Fruit fly (Drosophila melanogaster): ENCODE results near the gene Atet.

Atet gene

DNA sequence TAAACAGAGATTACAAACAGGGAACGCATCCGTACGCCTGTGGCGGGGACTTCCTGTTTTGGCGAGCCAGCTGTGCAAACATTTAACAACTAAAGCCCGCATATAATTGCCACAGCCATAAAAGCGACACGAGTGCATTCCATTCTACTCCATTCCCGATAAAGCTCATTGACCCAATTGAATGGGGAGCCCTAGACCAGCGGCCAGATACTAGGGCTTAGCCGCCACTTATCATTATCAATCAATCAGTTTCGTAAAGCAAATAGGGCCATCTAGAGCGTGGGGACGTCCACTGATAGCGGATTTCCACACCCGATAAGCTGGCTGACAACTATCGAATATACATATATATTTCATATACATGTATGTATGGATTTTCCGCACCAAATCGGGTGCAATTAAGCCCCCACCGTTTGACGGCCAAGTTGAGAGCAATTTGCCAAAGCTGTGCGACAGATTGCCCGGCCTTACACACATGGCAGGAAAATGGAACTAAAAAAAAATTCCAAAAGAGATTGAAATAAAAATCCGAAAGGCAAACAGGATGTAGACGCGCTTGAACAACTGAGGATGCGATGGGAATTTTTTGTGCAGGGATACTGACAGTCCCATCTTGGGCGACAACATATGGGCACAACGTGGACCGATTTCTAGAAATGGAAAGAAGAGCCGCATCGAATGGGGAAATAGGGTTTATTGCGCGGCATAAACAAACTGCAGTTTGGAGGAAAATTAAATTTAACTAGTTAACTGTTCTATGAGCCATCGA is 39.3 kb downstream of the Atet start:
- TF ChIP-seq usp (GFP tag; optimal IDR thresholded peaks at IDR 0.05), result no peak
- no peak for TF ChIP-seq CG8478 (optimal IDR thresholded peaks at IDR 0.05)
- no peak for TF ChIP-seq EcR (GFP tag; optimal IDR thresholded peaks at IDR 0.05)
- TF ChIP-seq psq (optimal IDR thresholded peaks at IDR 0.05), result no peak

DNA sequence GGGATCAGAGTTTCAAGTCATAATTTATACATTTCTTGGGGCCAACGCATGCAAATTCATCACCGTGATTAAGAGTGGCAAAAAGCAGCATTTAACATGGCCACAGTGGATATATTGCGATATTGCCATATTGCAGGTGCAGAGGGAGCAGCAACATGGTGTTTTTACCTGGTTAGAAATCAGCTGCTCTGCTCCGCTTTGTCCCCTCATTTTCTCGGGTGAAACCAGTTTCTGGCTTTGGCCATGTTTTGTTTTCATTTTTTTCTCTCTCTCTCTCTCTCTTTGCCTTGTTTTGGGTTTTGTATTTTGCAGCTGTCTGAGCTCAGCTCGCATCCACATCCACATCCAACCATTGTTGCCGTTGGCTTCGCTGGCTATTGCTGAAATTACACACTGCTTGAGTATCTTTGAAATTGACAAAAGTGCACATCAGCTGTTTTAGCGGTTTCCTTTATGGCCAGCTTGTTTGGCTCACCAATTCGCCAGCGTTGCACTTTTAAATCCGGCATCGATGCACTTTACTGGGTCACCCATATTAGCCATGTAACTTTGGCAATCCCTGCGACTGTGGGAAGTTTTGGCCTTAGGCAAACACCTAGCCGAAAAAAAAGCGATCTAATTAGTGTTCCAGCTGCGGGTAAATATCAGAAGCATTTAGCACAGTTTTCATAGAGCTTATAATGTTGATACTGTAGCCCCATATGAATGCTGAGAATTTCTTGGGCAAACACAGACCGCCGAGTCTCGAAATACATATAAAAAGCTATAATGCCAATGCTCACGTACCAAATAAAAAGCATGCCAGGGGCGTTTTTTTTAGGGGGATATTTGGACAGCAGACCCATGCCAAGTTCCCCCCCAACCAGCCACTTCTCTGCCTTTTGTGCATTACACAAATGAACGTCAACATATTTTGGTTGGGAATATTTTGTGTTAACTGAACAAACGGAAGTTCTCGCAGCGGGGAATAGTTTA is 41.6 kb downstream of the Atet start:
- TF ChIP-seq pan (optimal IDR thresholded peaks at IDR 0.05) (no peak), CG8478 (optimal IDR thresholded peaks at IDR 0.05) (no peak), psq (optimal IDR thresholded peaks at IDR 0.05) (no peak), Dll (optimal IDR thresholded peaks at IDR 0.05) (no peak), usp (GFP tag; optimal IDR thresholded peaks at IDR 0.05) (no peak), EcR (GFP tag; optimal IDR thresholded peaks at IDR 0.05) (no peak)

DNA sequence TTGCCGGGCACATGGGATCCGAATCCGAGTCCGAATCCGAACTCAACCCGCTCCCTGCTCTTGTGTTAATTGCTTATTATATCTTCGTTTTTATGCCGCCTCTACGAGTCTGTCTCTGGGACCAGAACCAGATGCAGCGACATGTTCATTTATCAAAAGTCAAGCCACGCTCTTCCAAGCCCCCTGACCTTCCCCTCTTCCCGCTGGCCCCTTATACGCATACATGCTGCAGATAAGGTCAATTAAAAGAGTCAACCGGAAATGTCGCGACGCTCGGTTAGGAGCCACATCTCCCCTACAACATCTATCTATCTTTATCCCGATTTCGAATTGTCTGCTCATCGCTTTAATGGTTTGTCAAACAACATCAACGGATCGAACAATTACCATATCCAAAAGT is 44.0 kb downstream of the Atet start:
- TF ChIP-seq Dll (optimal IDR thresholded peaks at IDR 0.05) (no peak), usp (GFP tag; optimal IDR thresholded peaks at IDR 0.05) (no peak), CG8478 (optimal IDR thresholded peaks at IDR 0.05) (no peak), psq (optimal IDR thresholded peaks at IDR 0.05) (no peak), EcR (GFP tag; optimal IDR thresholded peaks at IDR 0.05) (no peak), pan (optimal IDR thresholded peaks at IDR 0.05) (no peak)

DNA sequence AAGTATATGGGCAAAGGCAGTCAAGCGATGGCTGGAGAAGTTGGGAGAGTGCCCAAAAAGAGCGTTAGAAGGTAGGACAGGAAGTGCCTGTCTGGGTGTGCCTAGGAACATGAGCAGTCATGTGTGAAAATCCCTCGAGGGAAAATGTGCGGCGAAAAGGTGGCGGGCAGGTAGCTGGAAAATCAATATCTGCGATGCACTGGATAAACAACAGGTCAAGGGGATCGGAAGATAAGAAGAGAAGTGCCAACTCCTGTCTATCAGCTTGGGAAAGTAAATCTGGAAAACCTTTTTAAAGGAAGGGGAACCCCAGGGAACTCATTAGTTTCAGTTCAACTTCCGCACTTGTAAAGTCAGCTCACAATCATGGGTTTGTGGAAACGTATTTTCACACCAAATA is 44.7 kb downstream of the Atet start:
- no peak for TF ChIP-seq CG8478 (optimal IDR thresholded peaks at IDR 0.05)
- TF ChIP-seq EcR (GFP tag; optimal IDR thresholded peaks at IDR 0.05), result no peak
- TF ChIP-seq pan (optimal IDR thresholded peaks at IDR 0.05), result no peak
- TF ChIP-seq psq (optimal IDR thresholded peaks at IDR 0.05), result no peak
- no peak for TF ChIP-seq usp (GFP tag; optimal IDR thresholded peaks at IDR 0.05)
- TF ChIP-seq Dll (optimal IDR thresholded peaks at IDR 0.05), result no peak

DNA sequence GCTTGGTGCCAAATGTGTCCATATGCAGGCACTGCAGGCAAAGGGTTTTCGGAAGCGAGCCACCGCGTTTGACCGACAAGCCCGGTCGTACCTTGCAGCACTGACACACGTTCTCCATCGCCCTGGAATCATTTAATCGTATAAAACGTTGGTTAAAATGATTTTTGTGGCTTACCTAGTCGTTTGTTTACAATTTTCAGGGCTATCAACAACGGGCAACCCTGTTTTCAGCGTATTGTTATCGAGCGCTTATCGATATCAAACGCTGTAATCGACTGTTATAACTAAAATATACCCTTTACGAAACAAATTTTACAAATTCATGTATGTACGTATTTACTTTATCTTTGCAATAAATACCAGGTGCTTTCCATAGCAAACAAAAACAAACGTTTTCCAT is 48.8 kb downstream of the Atet start, which contains the start of gene CG17612:
Gene CG17612, minus strand, starts transcription at position 214 of the 400 bp plus-strand sequence.
- TF ChIP-seq CG8478 (optimal IDR thresholded peaks at IDR 0.05), result no peak
- TF ChIP-seq pan (optimal IDR thresholded peaks at IDR 0.05), result no peak
- no peak for TF ChIP-seq EcR (GFP tag; optimal IDR thresholded peaks at IDR 0.05)
- TF ChIP-seq psq (optimal IDR thresholded peaks at IDR 0.05), result no peak
- no peak for TF ChIP-seq usp (GFP tag; optimal IDR thresholded peaks at IDR 0.05)
- no peak for TF ChIP-seq Dll (optimal IDR thresholded peaks at IDR 0.05)

DNA sequence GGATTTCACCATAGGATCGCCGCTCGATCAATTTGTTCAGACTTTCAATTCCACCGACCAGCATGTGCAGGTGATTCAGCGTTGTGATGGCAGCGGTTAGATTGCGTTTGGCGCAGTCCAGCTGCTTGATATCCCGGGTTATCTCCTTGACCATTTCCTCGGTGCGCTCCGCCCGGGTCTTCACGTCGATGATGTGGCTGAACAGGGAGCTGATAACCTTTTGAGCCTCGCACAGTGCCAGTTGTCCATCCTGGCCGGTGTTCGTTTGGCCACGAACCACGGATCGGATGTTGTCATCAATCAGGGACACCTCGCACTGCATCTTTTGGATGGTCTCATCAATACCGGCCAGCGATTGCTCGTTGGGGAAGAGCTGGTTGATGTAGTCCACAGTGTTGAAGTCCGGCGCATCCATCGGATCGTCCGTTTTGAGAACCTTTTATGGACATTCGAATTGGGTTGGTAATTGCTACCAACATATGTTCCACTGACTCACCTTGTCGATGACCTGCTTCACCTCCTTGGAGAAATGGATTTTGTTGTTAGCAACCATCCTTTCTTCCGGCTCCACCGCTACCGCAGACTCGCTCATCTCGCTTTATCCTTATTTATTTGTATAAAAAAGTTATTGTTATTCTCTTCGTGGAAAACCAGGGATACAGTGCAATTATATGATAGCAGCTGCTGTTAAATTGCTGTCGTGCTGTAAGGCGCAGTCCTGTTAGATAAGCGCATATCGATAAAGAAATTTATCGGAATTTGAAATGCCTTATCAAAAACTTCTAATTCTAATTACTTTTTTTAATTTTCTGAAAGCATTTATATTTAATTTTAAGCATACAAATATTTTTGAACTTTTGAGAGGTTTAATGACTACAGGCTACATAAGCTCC is 51.9 kb downstream of the Atet start, which contains the start of gene Vps53:
Gene Vps53, minus strand, starts transcription at position 676 of the 893 bp plus-strand sequence.
- TF ChIP-seq Dll (optimal IDR thresholded peaks at IDR 0.05) (no peak), psq (optimal IDR thresholded peaks at IDR 0.05) (no peak), usp (GFP tag; optimal IDR thresholded peaks at IDR 0.05) (no peak), CG8478 (optimal IDR thresholded peaks at IDR 0.05) (no peak), EcR (GFP tag; optimal IDR thresholded peaks at IDR 0.05) (no peak), pan (optimal IDR thresholded peaks at IDR 0.05) (no peak)

- no peak for TF ChIP-seq EcR (GFP tag; optimal IDR thresholded peaks at IDR 0.05)
- no peak for TF ChIP-seq usp (GFP tag; optimal IDR thresholded peaks at IDR 0.05)
- no peak for TF ChIP-seq psq (optimal IDR thresholded peaks at IDR 0.05)
- TF ChIP-seq Dll (optimal IDR thresholded peaks at IDR 0.05), result no peak
- no peak for TF ChIP-seq CG8478 (optimal IDR thresholded peaks at IDR 0.05)
- no peak for TF ChIP-seq pan (optimal IDR thresholded peaks at IDR 0.05)
Observed at dm6 chr2L:4386926-4387550, 53.3 kb downstream of the Atet start, which contains the start of gene Psf2. Gene Psf2 (minus strand): TSS chr2L:4387356.

- TF ChIP-seq CG8478 (optimal IDR thresholded peaks at IDR 0.05), result no peak
- no peak for TF ChIP-seq Dll (optimal IDR thresholded peaks at IDR 0.05)
- TF ChIP-seq psq (optimal IDR thresholded peaks at IDR 0.05), result no peak
- TF ChIP-seq usp (GFP tag; optimal IDR thresholded peaks at IDR 0.05), result no peak
- TF ChIP-seq EcR (GFP tag; optimal IDR thresholded peaks at IDR 0.05), result no peak
- no peak for TF ChIP-seq pan (optimal IDR thresholded peaks at IDR 0.05)
Observed at dm6 chr2L:4388027-4388426, 54.3 kb downstream of the Atet start, which contains the start of gene Tps1. Gene Tps1 (plus strand): TSS chr2L:4388327.

DNA sequence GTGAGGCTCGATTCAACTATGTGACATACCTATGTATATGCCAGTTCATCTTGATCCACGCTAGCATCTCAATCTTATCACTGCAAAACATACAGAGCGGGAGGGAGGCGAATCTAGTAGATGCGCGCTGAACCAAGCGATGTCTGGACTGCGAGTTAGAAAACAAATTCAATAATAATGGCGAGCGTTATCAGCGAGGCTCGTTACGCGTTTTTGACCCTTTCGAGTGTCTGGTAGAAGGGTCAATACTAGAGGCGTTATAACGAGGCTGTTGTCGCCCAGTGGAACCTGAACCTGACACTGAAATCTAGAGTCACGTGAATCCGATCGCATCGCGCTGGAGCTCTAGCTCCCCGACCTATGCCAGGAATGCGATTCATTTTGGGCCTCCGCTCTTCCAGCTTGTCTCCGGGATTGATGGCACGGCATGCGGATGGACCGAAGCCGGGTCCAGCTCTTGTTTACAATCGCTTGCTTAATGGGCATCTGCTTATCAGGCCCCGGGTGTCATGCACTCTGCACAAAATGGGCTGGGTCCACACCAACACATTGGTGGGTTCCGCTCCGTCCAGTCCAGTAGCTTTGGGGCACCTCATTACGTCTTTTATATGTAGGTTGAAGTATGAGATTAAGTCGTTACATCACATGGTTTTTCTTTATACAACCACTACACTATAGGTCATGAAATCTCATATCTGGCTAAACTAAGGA is 55.8 kb downstream of the Atet start:
- no peak for TF ChIP-seq pan (optimal IDR thresholded peaks at IDR 0.05)
- TF ChIP-seq usp (GFP tag; optimal IDR thresholded peaks at IDR 0.05), result no peak
- no peak for TF ChIP-seq EcR (GFP tag; optimal IDR thresholded peaks at IDR 0.05)
- TF ChIP-seq CG8478 (optimal IDR thresholded peaks at IDR 0.05), result no peak
- no peak for TF ChIP-seq Dll (optimal IDR thresholded peaks at IDR 0.05)
- TF ChIP-seq psq (optimal IDR thresholded peaks at IDR 0.05), result no peak

dm6 chr2L:4393842-4394421 is 60.2 kb downstream of the Atet start, which contains the start of gene CG3652:
Gene CG3652 (minus strand): TSS chr2L:4393876.
- TF ChIP-seq Dll (optimal IDR thresholded peaks at IDR 0.05) (no peak), EcR (GFP tag; optimal IDR thresholded peaks at IDR 0.05) (no peak), usp (GFP tag; optimal IDR thresholded peaks at IDR 0.05) (no peak), CG8478 (optimal IDR thresholded peaks at IDR 0.05) (no peak), psq (optimal IDR thresholded peaks at IDR 0.05) (no peak), pan (optimal IDR thresholded peaks at IDR 0.05) (no peak)
